Fruit fly (Drosophila melanogaster) whole organism, prepupa: ENCODE results near the gene ea.

Experiments used
- Blimp-1 ChIP-seq: fragments of 200-800 bp; sonication (Bioruptor generic); optimal IDR thresholded peaks from 3 replicates; lab custom pipeline; 2017; ENCODE audit warnings: missing biosample characterization, missing genetic modification characterization, mild to moderate bottlenecking, moderate library complexity, missing genetic modification reagents
- CG10631 ChIP-seq: fragments of 200-800 bp; sonication (Bioruptor generic); optimal IDR thresholded peaks from 2 replicates; lab custom pipeline; 2016; ENCODE audit warnings: missing biosample characterization, missing genetic modification characterization
- CG10669 ChIP-seq: fragments of 200-800 bp; sonication (Bioruptor generic); optimal IDR thresholded peaks from 3 replicates; lab custom pipeline; 2018; ENCODE audit warnings: missing biosample characterization, mild to moderate bottlenecking, missing genetic modification characterization, moderate library complexity
- CG11762 ChIP-seq: fragments of 200-800 bp; sonication (Bioruptor generic); optimal IDR thresholded peaks from 3 replicates; lab custom pipeline; 2016; ENCODE audit warnings: missing biosample characterization, missing genetic modification characterization; ENCODE audit not compliant: insufficient read depth
- CG11902 ChIP-seq: fragments of 200-800 bp; sonication (Bioruptor generic); optimal IDR thresholded peaks from 3 replicates; lab custom pipeline; 2016; ENCODE audit warnings: missing biosample characterization, missing genetic modification characterization
- CG1621 ChIP-seq: fragments of 200-800 bp; sonication (Bioruptor generic); optimal IDR thresholded peaks from 3 replicates; lab custom pipeline; 2018; ENCODE audit warnings: missing biosample characterization, mild to moderate bottlenecking, missing genetic modification characterization
- CG16779 ChIP-seq: fragments of 200-800 bp; sonication (Bioruptor generic); optimal IDR thresholded peaks from 3 replicates; lab custom pipeline; 2017; ENCODE audit warnings: missing biosample characterization, mild to moderate bottlenecking, missing genetic modification characterization
- CG3032 ChIP-seq: fragments of 200-800 bp; optimal IDR thresholded peaks from 2 replicates; lab custom pipeline; 2019; ENCODE audit warnings: missing biosample characterization, mild to moderate bottlenecking, missing genetic modification characterization, moderate library complexity
- CG31627 ChIP-seq: fragments of 200-800 bp; sonication (Bioruptor generic); optimal IDR thresholded peaks from 3 replicates; lab custom pipeline; 2016; ENCODE audit warnings: missing biosample characterization, missing genetic modification characterization
- CG32006 ChIP-seq: fragments of 200-800 bp; sonication (Bioruptor generic); optimal IDR thresholded peaks from 3 replicates; lab custom pipeline; 2017; ENCODE audit warnings: missing biosample characterization, mild to moderate bottlenecking, missing genetic modification characterization
- CG34406 ChIP-seq: fragments of 200-800 bp; sonication (Bioruptor generic); optimal IDR thresholded peaks from 3 replicates; lab custom pipeline; 2016; ENCODE audit warnings: missing biosample characterization, missing genetic modification characterization
- CG4318 ChIP-seq: fragments of 200-800 bp; sonication (Bioruptor generic); optimal IDR thresholded peaks from 3 replicates; lab custom pipeline; 2017; ENCODE audit warnings: missing biosample characterization, mild to moderate bottlenecking, missing genetic modification characterization
- CG6276 ChIP-seq: fragments of 200-800 bp; sonication (Bioruptor generic); optimal IDR thresholded peaks from 2 replicates; lab custom pipeline; 2017; ENCODE audit warnings: missing biosample characterization, mild to moderate bottlenecking, missing genetic modification characterization
- CG6808 ChIP-seq: fragments of 200-800 bp; sonication (Bioruptor generic); optimal IDR thresholded peaks from 3 replicates; lab custom pipeline; 2017; ENCODE audit warnings: missing biosample characterization, missing genetic modification characterization, mild to moderate bottlenecking, moderate library complexity, missing genetic modification reagents
- CG6854 ChIP-seq: fragments of 200-800 bp; sonication (Bioruptor generic); optimal IDR thresholded peaks from 2 replicates; lab custom pipeline; 2017; ENCODE audit warnings: missing biosample characterization, mild to moderate bottlenecking, missing genetic modification characterization
- CG7368 ChIP-seq: fragments of 200-800 bp; sonication (Bioruptor generic); optimal IDR thresholded peaks from 3 replicates; lab custom pipeline; 2016; ENCODE audit warnings: missing biosample characterization, missing genetic modification characterization
- CG8119 ChIP-seq: fragments of 200-800 bp; sonication (Bioruptor generic); IDR thresholded peaks from 3 replicates; pipeline ENCODE4 v1.3.6; 2022; ENCODE audit warnings: missing biosample characterization, missing genetic modification characterization
- CG8319 ChIP-seq: fragments of 200-800 bp; sonication (Bioruptor generic); optimal IDR thresholded peaks from 3 replicates; lab custom pipeline; 2016; ENCODE audit warnings: missing biosample characterization, missing genetic modification characterization
- CG8632 ChIP-seq: fragments of 200-800 bp; sonication (Bioruptor generic); optimal IDR thresholded peaks from 3 replicates; lab custom pipeline; 2016; ENCODE audit warnings: missing biosample characterization, missing genetic modification characterization
- Eip75B ChIP-seq: fragments of 200-800 bp; sonication (Bioruptor generic); optimal IDR thresholded peaks from 3 replicates; lab custom pipeline; 2016; ENCODE audit warnings: missing biosample characterization, missing genetic modification characterization
- Eip78C ChIP-seq: fragments of 200-800 bp; sonication (Bioruptor generic); peaks from one replicate; lab custom pipeline; 2016; ENCODE audit warnings: missing biosample characterization, missing genetic modification characterization
- Ets21C ChIP-seq: fragments of 200-800 bp; sonication (Bioruptor generic); optimal IDR thresholded peaks from 3 replicates; lab custom pipeline; 2016; ENCODE audit warnings: missing biosample characterization, missing genetic modification characterization
- Ets96B ChIP-seq: fragments of 200-800 bp; optimal IDR thresholded peaks from 2 replicates; lab custom pipeline; 2019; ENCODE audit warnings: missing biosample characterization, mild to moderate bottlenecking, missing genetic modification characterization, moderate library complexity
- Gug ChIP-seq: fragments of 200-800 bp; sonication (Bioruptor generic); IDR thresholded peaks from 2 replicates; pipeline ENCODE4 v1.3.6; 2022; ENCODE audit warnings: missing biosample characterization, missing genetic modification characterization
- Hr4 ChIP-seq: fragments of 200-800 bp; sonication (Bioruptor generic); optimal IDR thresholded peaks from 3 replicates; lab custom pipeline; 2016; ENCODE audit warnings: missing biosample characterization, missing genetic modification characterization
- Lpt ChIP-seq: fragments of 200-800 bp; sonication (Bioruptor generic); optimal IDR thresholded peaks from 3 replicates; lab custom pipeline; 2016; ENCODE audit warnings: missing biosample characterization, missing genetic modification characterization
- Sox102F ChIP-seq: fragments of 200-800 bp; sonication (Bioruptor generic); optimal IDR thresholded peaks from 2 replicates; lab custom pipeline; 2016; ENCODE audit warnings: missing biosample characterization, mild to moderate bottlenecking, missing genetic modification characterization
- Sox14 ChIP-seq: fragments of 200-800 bp; sonication (Bioruptor generic); optimal IDR thresholded peaks from 3 replicates; lab custom pipeline; 2016; ENCODE audit warnings: missing biosample characterization, missing genetic modification characterization
- achi ChIP-seq: fragments of 200-800 bp; sonication (Bioruptor generic); optimal IDR thresholded peaks from 3 replicates; lab custom pipeline; 2016; ENCODE audit warnings: missing biosample characterization, missing genetic modification characterization
- acj6 ChIP-seq: fragments of 200-800 bp; sonication (Bioruptor generic); optimal IDR thresholded peaks from 3 replicates; lab custom pipeline; 2016; ENCODE audit warnings: missing biosample characterization, missing genetic modification characterization
- cyc ChIP-seq: fragments of 200-800 bp; sonication (Bioruptor generic); optimal IDR thresholded peaks from 3 replicates; lab custom pipeline; 2016; ENCODE audit warnings: missing biosample characterization, missing genetic modification characterization
- dsx ChIP-seq: fragments of 200-800 bp; optimal IDR thresholded peaks from 3 replicates; lab custom pipeline; 2019; ENCODE audit warnings: missing biosample characterization, mild to moderate bottlenecking, missing genetic modification characterization, moderate library complexity; ENCODE audit not compliant: poor library complexity, severe bottlenecking
- eg ChIP-seq: fragments of 200-800 bp; sonication (Bioruptor generic); IDR thresholded peaks from 3 replicates; pipeline ENCODE4 v1.3.6; 2022; ENCODE audit warnings: missing biosample characterization, missing genetic modification characterization
- esn ChIP-seq: fragments of 200-800 bp; sonication (Bioruptor generic); optimal IDR thresholded peaks from 2 replicates; lab custom pipeline; 2016; ENCODE audit warnings: missing biosample characterization, mild to moderate bottlenecking, missing genetic modification characterization, moderate library complexity
- fd59A ChIP-seq: fragments of 200-800 bp; sonication (Bioruptor generic); optimal IDR thresholded peaks from 2 replicates; lab custom pipeline; 2017; ENCODE audit warnings: missing biosample characterization, mild to moderate bottlenecking, missing genetic modification characterization, missing genetic modification reagents
- fd85E ChIP-seq: fragments of 200-800 bp; sonication (Bioruptor generic); optimal IDR thresholded peaks from 3 replicates; lab custom pipeline; 2016; ENCODE audit warnings: missing biosample characterization, missing genetic modification characterization
- lz ChIP-seq: fragments of 200-800 bp; sonication (Bioruptor generic); optimal IDR thresholded peaks from 3 replicates; lab custom pipeline; 2016; ENCODE audit warnings: missing biosample characterization, missing genetic modification characterization
- pdm3 ChIP-seq: fragments of 200-800 bp; sonication (Bioruptor generic); optimal IDR thresholded peaks from 3 replicates; lab custom pipeline; 2016; ENCODE audit warnings: missing biosample characterization, missing genetic modification characterization
- salr ChIP-seq, 2 experiments: fragments of 200-800 bp; sonication (Bioruptor generic); optimal IDR thresholded peaks; 3 replicates each; lab custom pipeline; 2016 to 2018; ENCODE audit warnings: missing biosample characterization in 2 of 2, missing genetic modification characterization in 2 of 2, mild to moderate bottlenecking in 1 of 2
- svp ChIP-seq: fragments of 200-800 bp; sonication (Bioruptor generic); peaks from one replicate; lab custom pipeline; 2016; ENCODE audit warnings: missing biosample characterization, missing genetic modification characterization
- topi ChIP-seq: fragments of 200-800 bp; sonication (Bioruptor generic); optimal IDR thresholded peaks from 3 replicates; lab custom pipeline; 2016; ENCODE audit warnings: missing biosample characterization, missing genetic modification characterization
- vri ChIP-seq: fragments of 200-800 bp; sonication (Bioruptor generic); optimal IDR thresholded peaks from 3 replicates; lab custom pipeline; 2016; ENCODE audit warnings: missing biosample characterization, mild to moderate bottlenecking, missing genetic modification characterization

The ea gene

dm6 chr3R:15366839-15367238 is 38.3 kb downstream of the ea start (continued):
- TF ChIP-seq fd85E (GFP tag; lab: Kevin White, UChicago) (no peak), Eip78C (GFP tag; lab: Kevin White, UChicago) (peak; percentile 73), CG7368 (GFP tag; lab: Kevin White, UChicago) (no peak), CG34406 (GFP tag; lab: Kevin White, UChicago) (no peak), Hr4 (GFP tag; lab: Kevin White, UChicago) (no peak), CG6276 (no peak), Blimp-1 (no peak)

- peak; percentile 22 for TF ChIP-seq esn (GFP tag; lab: Kevin White, UChicago)
- TF ChIP-seq Ets96B (tag; lab: Kevin White, UChicago), result no peak
- TF ChIP-seq Eip78C (GFP tag; lab: Kevin White, UChicago), result peak; percentile 40
Observed at dm6 chr3R:15367477-15367876, 38.9 kb downstream of the ea start, which contains the start of gene CG34404. Gene CG34404, minus strand, starts transcription at chr3R:15367665.

dm6 chr3R:15369742-15370141 is 41.2 kb downstream of the ea start, which contains the start of gene CG14868:
Gene CG14868, minus strand, starts transcription at chr3R:15369945.
- TF ChIP-seq CG6808 (GFP tag; lab: Kevin White, UChicago) (no peak), salr (GFP tag; optimal IDR thresholded peaks at IDR 0.05; lab: Kevin White, UChicago) (no peak), Ets21C (GFP tag; lab: Kevin White, UChicago) (no peak), CG16779 (tag; lab: Kevin White, UChicago) (no peak), CG11902 (GFP tag; lab: Kevin White, UChicago) (no peak), CG3032 (tag; lab: Kevin White, UChicago) (no peak), CG1621 (tag; lab: Kevin White, UChicago) (no peak), CG4318 (GFP tag; lab: Kevin White, UChicago) (no peak), pdm3 (GFP tag; lab: Kevin White, UChicago) (no peak), vri (no peak), lz (GFP tag; lab: Kevin White, UChicago) (no peak), CG6854 (GFP tag; lab: Kevin White, UChicago) (no peak), Ets96B (tag; lab: Kevin White, UChicago) (no peak), Blimp-1 (no peak), fd59A (GFP tag; lab: Kevin White, UChicago) (no peak), CG8632 (GFP tag; lab: Kevin White, UChicago) (no peak), CG31627 (GFP tag; lab: Kevin White, UChicago) (no peak), eg (GFP tag; lab: Robert Waterston, UW) (no peak)

dm6 chr3R:15371833-15372232 is 43.3 kb downstream of the ea start, which contains the start of the genes Ccm3 and CG6136:
Gene Ccm3, plus strand, starts transcription at chr3R:15371957.
Gene CG6136, minus strand, starts transcription at chr3R:15372212.
- TF ChIP-seq fd85E (GFP tag; lab: Kevin White, UChicago) (no peak), svp (no peak), CG8319 (GFP tag; lab: Kevin White, UChicago) (no peak), achi (peak; percentile 18), Eip75B (GFP tag; lab: Kevin White, UChicago) (peak; percentile 32), CG6276 (no peak), CG10631 (GFP tag; lab: Kevin White, UChicago) (no peak), Sox102F (GFP tag; lab: Kevin White, UChicago) (no peak), Eip78C (GFP tag; lab: Kevin White, UChicago) (peak; percentile 35), dsx (GFP tag; lab: Kevin White, UChicago) (no peak), CG6854 (GFP tag; lab: Kevin White, UChicago) (peak; percentile 38), cyc (peak; percentile 38), Blimp-1 (no peak), acj6 (GFP tag; lab: Kevin White, UChicago) (no peak), CG7368 (GFP tag; lab: Kevin White, UChicago) (no peak), CG11762 (GFP tag; lab: Kevin White, UChicago) (no peak), CG16779 (tag; lab: Kevin White, UChicago) (no peak), Ets21C (GFP tag; lab: Kevin White, UChicago) (no peak), esn (GFP tag; lab: Kevin White, UChicago) (peak; percentile 63), CG8119 (GFP tag; lab: Robert Waterston, UW) (no peak), CG3032 (tag; lab: Kevin White, UChicago) (peak; percentile 30), CG31627 (GFP tag; lab: Kevin White, UChicago) (peak; percentile 44), Hr4 (GFP tag; lab: Kevin White, UChicago) (no peak), CG1621 (tag; lab: Kevin White, UChicago) (no peak), lz (GFP tag; lab: Kevin White, UChicago) (peak; percentile 43), pdm3 (GFP tag; lab: Kevin White, UChicago) (no peak), Gug (GFP tag; lab: Robert Waterston, UW) (no peak), Sox14 (GFP tag; lab: Kevin White, UChicago) (peak; percentile 19), CG10669 (GFP tag; lab: Kevin White, UChicago) (no peak), CG34406 (GFP tag; lab: Kevin White, UChicago) (no peak), topi (peak; percentile 47), Lpt (no peak), CG8632 (GFP tag; lab: Kevin White, UChicago) (no peak), CG32006 (no peak), CG11902 (GFP tag; lab: Kevin White, UChicago) (no peak)
